Fruit fly (Drosophila melanogaster): ENCODE measurements around the gene spen.

spen gene

dm6 chr2L:223351-223750, 64.5 kb downstream of the spen start (continued):
- TF ChIP-seq CG6272 (GFP tag; IDR thresholded peaks at IDR 0.05), result peak; percentile 65
- peak; percentile 93 for TF ChIP-seq sens-2 (GFP tag; IDR thresholded peaks at IDR 0.05)
- TF ChIP-seq gcm2 (GFP tag; optimal IDR thresholded peaks at IDR 0.05), result peak; percentile 72
- no peak for TF ChIP-seq BtbVII (GFP tag; optimal IDR thresholded peaks at IDR 0.05)
- TF ChIP-seq CkIIα-i1 (GFP tag; IDR thresholded peaks at IDR 0.05), result no peak
- peak; percentile 89 for TF ChIP-seq Hsf (GFP tag; optimal IDR thresholded peaks at IDR 0.05)
- TF ChIP-seq YL-1 (GFP tag; optimal IDR thresholded peaks at IDR 0.05), result no peak
- peak; percentile 83 for TF ChIP-seq Abd-B (GFP tag; optimal IDR thresholded peaks at IDR 0.05)
- peak; percentile 96 for TF ChIP-seq Xrp1 (GFP tag; IDR thresholded peaks at IDR 0.05)
- peak; percentile 88 for TF ChIP-seq nmo (GFP tag; optimal IDR thresholded peaks at IDR 0.05)
- TF ChIP-seq Asciz (GFP tag; optimal IDR thresholded peaks at IDR 0.05), result peak; percentile 90
- TF ChIP-seq zfh2 (GFP tag; optimal IDR thresholded peaks at IDR 0.05), result peak; percentile 27
- peak; percentile 87 for TF ChIP-seq lab (GFP tag; optimal IDR thresholded peaks at IDR 0.05)
- no peak for TF ChIP-seq CG3995 (GFP tag; optimal IDR thresholded peaks at IDR 0.05)
- TF ChIP-seq CG18619 (GFP tag; optimal IDR thresholded peaks at IDR 0.05), result peak; percentile 75
- TF ChIP-seq CG6854 (GFP tag; optimal IDR thresholded peaks at IDR 0.05), result no peak
- no peak for TF ChIP-seq CG10543 (GFP tag; optimal IDR thresholded peaks at IDR 0.05)
- TF ChIP-seq ara (GFP tag; IDR thresholded peaks at IDR 0.05), result peak; percentile 94
- TF ChIP-seq zf30C (GFP tag; optimal IDR thresholded peaks at IDR 0.05), result no peak
- peak; percentile 76 for TF ChIP-seq tap (tag; optimal IDR thresholded peaks at IDR 0.05)
- peak; percentile 53 for TF ChIP-seq al (GFP tag; IDR thresholded peaks at IDR 0.05)
- TF ChIP-seq Oli (tag; optimal IDR thresholded peaks at IDR 0.05), result peak; percentile 88
- TF ChIP-seq CG14710 (tag; optimal IDR thresholded peaks at IDR 0.05), result peak; percentile 80
- peak; percentile 70 for TF ChIP-seq CG13424 (tag; optimal IDR thresholded peaks at IDR 0.05)
- no peak for TF ChIP-seq Tbp (GFP tag; optimal IDR thresholded peaks at IDR 0.05)
- TF ChIP-seq CG34224 (GFP tag; IDR thresholded peaks at IDR 0.05; ENCODE audit: partially characterized antibody), result no peak
- no peak for TF ChIP-seq chinmo (GFP tag; IDR thresholded peaks at IDR 0.05; ENCODE audit: partially characterized antibody)
- TF ChIP-seq CG8924 (tag; optimal IDR thresholded peaks at IDR 0.05), result peak; percentile 74
- peak; percentile 77 for TF ChIP-seq ind (GFP tag; optimal IDR thresholded peaks at IDR 0.05)
- TF ChIP-seq klu (GFP tag; IDR thresholded peaks at IDR 0.05), result peak; percentile 71
- peak; percentile 84 for TF ChIP-seq CG30431 (GFP tag; optimal IDR thresholded peaks at IDR 0.05)
- peak; percentile 97 for TF ChIP-seq Med (GFP tag)
- TF ChIP-seq Rfx (GFP tag; IDR thresholded peaks at IDR 0.05), result peak; percentile 79
- peak; percentile 82 for TF ChIP-seq CG6813 (GFP tag; optimal IDR thresholded peaks at IDR 0.05)
- peak; percentile 26 for TF ChIP-seq Usf (GFP tag; optimal IDR thresholded peaks at IDR 0.05)
- TF ChIP-seq CG30403 (GFP tag; optimal IDR thresholded peaks at IDR 0.05), result peak; percentile 88
- peak; percentile 84 for TF ChIP-seq CG9609 (GFP tag; optimal IDR thresholded peaks at IDR 0.05)
- peak; percentile 80 for TF ChIP-seq eyg (GFP tag; optimal IDR thresholded peaks at IDR 0.05)
- no peak for TF ChIP-seq tna (GFP tag; IDR thresholded peaks at IDR 0.05; ENCODE audit: partially characterized antibody)
- TF ChIP-seq dmrt11E (tag; optimal IDR thresholded peaks at IDR 0.05), result peak; percentile 91
- peak; percentile 76; the same call in 2 of the 3 replicates for TF ChIP-seq CG11456 (GFP tag; IDR thresholded peaks at IDR 0.05)
- TF ChIP-seq Side (GFP tag; optimal IDR thresholded peaks at IDR 0.05), result peak; percentile 89
- peak; percentile 94 for TF ChIP-seq Optix (GFP tag; IDR thresholded peaks at IDR 0.05)
- TF ChIP-seq Taf1 (GFP tag; IDR thresholded peaks at IDR 0.05), result 0 out of 2 replicates have a peak, but pooled peaks have one; percentile 16
- peak; percentile 81 for TF ChIP-seq tup (GFP tag; optimal IDR thresholded peaks at IDR 0.05)
- TF ChIP-seq vvl (GFP tag; IDR thresholded peaks at IDR 0.05), result peak; percentile 97
- peak; percentile 62; the same call in 1 of the 2 replicates for TF ChIP-seq E2f2 (GFP tag; IDR thresholded peaks at IDR 0.05)
- TF ChIP-seq hb (GFP tag; IDR thresholded peaks at IDR 0.05; ENCODE audit: partially characterized antibody), result no peak
- peak; percentile 97 for TF ChIP-seq zfh1 (GFP tag; IDR thresholded peaks at IDR 0.05)
- peak; percentile 2 for TF ChIP-seq wek (GFP tag; optimal IDR thresholded peaks at IDR 0.05)
- TF ChIP-seq CG10979 (tag; optimal IDR thresholded peaks at IDR 0.05), result peak; percentile 89
